Fruit fly (Drosophila melanogaster) Kc167 (cell line): Measurements from ENCODE around the gene Mnt.

Experiments used
- Myc ChIP-seq: fragments of >200 bp; optimal IDR thresholded peaks from 2 replicates; lab custom pipeline; 2017; ENCODE audit warnings: missing external identifiers
- Sin3A ChIP-seq: fragments of >200 bp; optimal IDR thresholded peaks from 2 replicates; lab custom pipeline; 2018; ENCODE audit warnings: missing external identifiers
- h ChIP-seq: fragments of >200 bp; optimal IDR thresholded peaks from 3 replicates; lab custom pipeline; 2018; ENCODE audit warnings: missing external identifiers
- insv ChIP-seq: fragments of >200 bp; optimal IDR thresholded peaks from 3 replicates; lab custom pipeline; 2018; ENCODE audit warnings: missing external identifiers
- psq ChIP-seq: fragments of >200 bp; optimal IDR thresholded peaks from 2 replicates; lab custom pipeline; 2017; ENCODE audit warnings: missing external identifiers
- ttk ChIP-seq: sonication (Bioruptor generic); optimal IDR thresholded peaks from 2 replicates; lab custom pipeline; 2017; ENCODE audit warnings: missing external identifiers

DNA sequence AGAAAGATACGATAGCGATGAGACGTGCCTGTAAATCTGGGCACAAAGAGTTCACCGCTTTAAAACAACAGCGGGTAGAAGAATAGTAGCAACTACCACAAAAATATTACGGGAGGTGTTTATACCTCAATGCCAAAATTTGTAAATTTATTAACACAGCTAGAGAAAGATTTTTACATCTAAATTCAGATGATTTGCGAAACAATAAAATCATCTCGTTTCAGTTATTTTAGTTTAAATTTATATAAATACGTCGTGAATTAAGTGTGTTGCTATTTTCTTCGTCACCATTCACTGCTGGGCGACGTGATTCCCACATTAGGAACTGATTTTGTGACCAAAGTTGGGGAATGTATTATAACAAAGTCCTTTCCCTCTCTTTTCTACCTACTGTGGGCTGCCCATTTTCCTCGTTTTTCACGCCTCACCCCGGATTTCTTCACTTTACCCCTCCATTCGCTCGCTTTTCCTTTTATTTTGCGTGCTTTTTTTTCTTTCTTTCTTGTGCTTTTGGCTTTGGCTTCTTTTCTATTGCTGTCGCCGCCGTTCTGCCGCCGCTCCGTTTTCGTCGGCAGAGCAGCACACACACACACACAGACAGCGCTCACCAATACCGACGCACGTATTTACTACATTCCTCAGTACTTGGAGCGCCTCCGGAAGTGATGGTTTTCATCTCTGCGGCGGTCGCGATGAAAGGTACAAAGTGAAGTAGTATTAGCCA, 67.7 kb downstream of the Mnt start:
- TF ChIP-seq ttk (lab: Kevin White, UChicago), result no peak
- no peak for TF ChIP-seq h
- TF ChIP-seq Myc (lab: Kevin White, UChicago), result no peak
- no peak for TF ChIP-seq Sin3A (lab: Kevin White, UChicago)
- no peak for TF ChIP-seq psq
- no peak for TF ChIP-seq insv
